Worm (Caenorhabditis elegans) whole organism, early embryonic: ENCODE measurements around the gene tag-209.

Experiments used
- B0310.2 ChIP-seq: sonication (generic microtip); optimal IDR thresholded peaks from 2 replicates; lab custom pipeline; 2016; ENCODE audit warnings: mild to moderate bottlenecking, missing genetic modification characterization, missing compliant biosample characterization
- F13C5.2 ChIP-seq: sonication (generic microtip); optimal IDR thresholded peaks from 2 replicates; lab custom pipeline; 2017; ENCODE audit warnings: mild to moderate bottlenecking, missing genetic modification characterization, inconsistent platforms, missing compliant biosample characterization
- aly-1 ChIP-seq: sonication (generic microtip); optimal IDR thresholded peaks from 2 replicates; lab custom pipeline; 2016; ENCODE audit warnings: missing genetic modification characterization, missing compliant biosample characterization
- ama-1 ChIP-seq: fragments of 150-350 bp; optimal IDR thresholded peaks from 2 replicates; lab custom pipeline; 2014
- ceh-13 ChIP-seq: fragments of 200-800 bp; sonication (Bioruptor generic); optimal IDR thresholded peaks from 2 replicates; lab custom pipeline; 2018; ENCODE audit warnings: mild to moderate bottlenecking, missing genetic modification characterization, missing compliant biosample characterization
- ceh-36 ChIP-seq: sonication (generic microtip); optimal IDR thresholded peaks from 2 replicates; lab custom pipeline; 2016; ENCODE audit warnings: missing genetic modification characterization, inconsistent platforms, missing compliant biosample characterization
- ets-7 ChIP-seq: sonication (generic microtip); optimal IDR thresholded peaks from 2 replicates; lab custom pipeline; 2016; ENCODE audit warnings: missing genotype, missing genetic modification characterization, missing compliant biosample characterization
- flt-1 ChIP-seq: fragments of 200-800 bp; sonication (Bioruptor generic); IDR thresholded peaks from 2 replicates; pipeline ENCODE4 v1.3.6; 2022; ENCODE audit warnings: missing genetic modification characterization, missing compliant biosample characterization
- hmbx-1 ChIP-seq: sonication (generic microtip); optimal IDR thresholded peaks from 2 replicates; lab custom pipeline; 2016; ENCODE audit warnings: mild to moderate bottlenecking, missing genetic modification characterization, missing compliant biosample characterization
- hmg-4 ChIP-seq: fragments of 200-800 bp; sonication (Bioruptor generic); optimal IDR thresholded peaks from 2 replicates; lab custom pipeline; 2018; ENCODE audit warnings: mild to moderate bottlenecking, missing genetic modification characterization, missing compliant biosample characterization
- hnd-1 ChIP-seq: sonication (generic microtip); optimal IDR thresholded peaks from 2 replicates; lab custom pipeline; 2016; ENCODE audit warnings: missing genetic modification characterization, missing compliant biosample characterization
- pes-1 ChIP-seq: fragments of 200-800 bp; sonication (Bioruptor generic); IDR thresholded peaks from 2 replicates; pipeline ENCODE4 v1.3.6; 2022; ENCODE audit warnings: missing genetic modification reagents, missing genetic modification characterization, missing compliant biosample characterization
- scrt-1 ChIP-seq: fragments of 200-800 bp; sonication (Bioruptor generic); IDR thresholded peaks from 2 replicates; pipeline ENCODE4 v1.3.6; 2022; ENCODE audit warnings: missing genetic modification characterization, missing compliant biosample characterization
- sea-1 ChIP-seq: fragments of 200-800 bp; sonication (Bioruptor generic); conservative IDR thresholded peaks from 2 replicates; pipeline ENCODE4 v1.3.6; 2022; ENCODE audit warnings: missing genetic modification characterization, missing compliant biosample characterization
- tbx-11 ChIP-seq: fragments of 200-800 bp; sonication (Bioruptor generic); IDR thresholded peaks from 2 replicates; pipeline ENCODE4 v1.3.6; 2022; ENCODE audit warnings: missing genetic modification characterization, missing compliant biosample characterization
- tbx-37 ChIP-seq: fragments of 200-800 bp; sonication (Bioruptor generic); conservative IDR thresholded peaks from 2 replicates; pipeline ENCODE4 v1.3.6; 2022; ENCODE audit warnings: missing genetic modification reagents, missing genetic modification characterization, missing compliant biosample characterization
- tra-4 ChIP-seq: sonication (generic microtip); optimal IDR thresholded peaks from 2 replicates; lab custom pipeline; 2017; ENCODE audit warnings: missing genetic modification characterization, missing compliant biosample characterization

The tag-209 gene

DNA sequence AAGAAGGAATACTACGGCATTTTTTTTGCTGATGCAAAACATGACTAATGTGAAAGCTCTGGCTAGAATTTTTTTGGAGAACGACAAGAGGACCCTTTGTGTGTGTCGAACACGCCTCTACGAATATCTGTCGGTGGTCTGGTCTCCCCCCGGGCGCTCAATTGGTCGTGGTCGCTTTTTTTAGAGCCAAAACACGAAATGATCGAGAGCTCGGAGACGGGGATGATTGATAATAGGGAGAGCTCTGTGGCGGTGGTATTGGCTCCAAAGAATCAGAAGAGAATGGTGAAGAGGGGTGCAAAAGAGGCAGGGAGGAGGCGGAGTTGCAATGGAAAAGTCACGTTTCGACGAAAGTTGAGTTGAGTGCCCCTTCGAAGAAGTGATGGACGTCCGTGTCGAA is 42.5 kb downstream of the tag-209 start:
- TF ChIP-seq flt-1 (GFP tag; lab: Robert Waterston, UW) (no peak), tbx-37 (GFP tag; lab: Robert Waterston, UW) (no peak), sea-1 (GFP tag; lab: Robert Waterston, UW) (no peak), scrt-1 (GFP tag; lab: Robert Waterston, UW) (no peak), tbx-11 (GFP tag; lab: Robert Waterston, UW) (no peak), hnd-1 (no peak), tra-4 (no peak), hmg-4 (GFP tag; lab: Kevin White, UChicago) (no peak), ets-7 (no peak), pes-1 (no peak)

DNA sequence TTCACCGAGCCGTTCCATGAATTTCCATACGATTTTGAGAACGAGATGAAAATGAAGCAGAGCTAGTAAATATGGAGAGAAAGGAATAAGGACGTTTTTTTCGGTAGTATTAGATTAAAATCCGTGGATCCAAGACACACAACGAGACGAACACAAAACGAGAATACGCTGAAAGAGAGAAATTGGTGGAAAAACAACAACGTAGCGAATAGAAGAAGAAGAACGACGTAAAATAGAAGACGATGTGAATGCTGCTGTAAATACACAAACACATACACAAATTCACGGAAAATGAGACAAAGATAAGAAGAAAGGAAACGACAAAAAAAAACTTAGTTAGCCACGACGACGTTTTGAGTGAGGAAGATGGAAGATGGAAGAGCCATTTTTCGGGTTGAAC is 47.6 kb downstream of the tag-209 start:
- no peak for TF ChIP-seq flt-1 (GFP tag; lab: Robert Waterston, UW)
- TF ChIP-seq tbx-37 (GFP tag; lab: Robert Waterston, UW), result no peak
- no peak for TF ChIP-seq hnd-1
- TF ChIP-seq aly-1, result no peak
- TF ChIP-seq ceh-36, result no peak
- TF ChIP-seq tbx-11 (GFP tag; lab: Robert Waterston, UW), result no peak
- no peak for TF ChIP-seq hmg-4 (GFP tag; lab: Kevin White, UChicago)
- no peak for TF ChIP-seq sea-1 (GFP tag; lab: Robert Waterston, UW)
- TF ChIP-seq hmbx-1 (tag; lab: Kevin White, UChicago), result no peak
- TF ChIP-seq F13C5.2 (tag; lab: Kevin White, UChicago), result no peak
- TF ChIP-seq B0310.2, result no peak
- TF ChIP-seq tra-4, result no peak
- TF ChIP-seq ceh-13 (GFP tag; lab: Kevin White, UChicago), result no peak
- TF ChIP-seq scrt-1 (GFP tag; lab: Robert Waterston, UW), result no peak
- TF ChIP-seq pes-1, result no peak
- no peak for TF ChIP-seq ama-1 (lab: Kevin White, UChicago)
- TF ChIP-seq ets-7, result no peak
